Fruit fly (Drosophila melanogaster) whole organism: ENCODE results near the gene CG7255.

Experiments
- CG8478 ChIP-seq: fragments of >200 bp; optimal IDR thresholded peaks from 2 replicates; lab custom pipeline; 2018; ENCODE audit warnings: inconsistent platforms
- pan ChIP-seq: fragments of >200 bp; optimal IDR thresholded peaks from 2 replicates; lab custom pipeline; 2017
- psq ChIP-seq: fragments of >200 bp; optimal IDR thresholded peaks from 2 replicates; lab custom pipeline; 2017

DNA sequence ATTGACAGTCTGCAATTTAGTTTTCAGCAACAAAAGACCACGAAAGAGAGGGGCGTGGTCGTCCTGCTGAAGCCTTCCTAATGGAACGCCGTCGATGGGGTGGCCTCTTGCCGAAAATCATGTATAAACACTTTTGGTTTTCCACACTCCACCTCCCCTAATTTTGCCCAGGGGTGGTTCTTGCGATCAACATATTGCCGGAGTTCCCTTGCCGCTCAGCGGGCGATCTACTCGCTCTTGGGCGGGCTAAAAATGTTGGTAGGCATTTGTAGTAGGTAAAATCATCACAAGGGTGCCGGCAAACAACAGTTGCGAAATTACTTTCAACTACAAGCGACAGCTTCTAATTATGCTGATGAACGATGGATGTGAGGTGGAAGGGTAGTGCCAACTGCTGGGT, 50.7 kb downstream of the CG7255 start:
- no peak for TF ChIP-seq pan (lab: Kevin White, UChicago)
- TF ChIP-seq psq (lab: Kevin White, UChicago): no peak
- TF ChIP-seq CG8478: no peak
